Worm (Caenorhabditis elegans): ENCODE results near the gene sir-2.2.

Gene sir-2.2

DNA sequence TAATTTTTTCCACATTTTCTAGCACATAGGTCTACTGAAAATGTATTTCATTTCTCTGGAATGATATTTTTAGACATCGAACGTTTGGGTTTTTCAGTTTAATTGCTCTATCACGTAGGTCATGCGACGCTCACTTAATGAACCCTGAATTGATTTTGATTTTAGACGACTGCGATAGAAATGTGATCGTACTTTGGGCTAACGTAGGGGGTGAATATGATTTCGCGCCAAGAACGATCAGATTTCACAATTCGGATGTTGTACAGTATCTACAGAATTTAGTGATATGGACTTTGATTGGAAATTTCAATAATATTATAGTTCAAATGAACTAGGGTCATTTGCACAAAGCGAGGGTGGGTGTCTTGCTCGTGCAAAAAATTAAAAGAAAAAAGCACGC is 24.3 kb downstream of the sir-2.2 start:
- TF ChIP-seq sma-9 (GFP tag; optimal IDR thresholded peaks at IDR 0.05): peak; percentile 73
- TF ChIP-seq sma-9 (tag; optimal IDR thresholded peaks at IDR 0.05): no peak
- TF ChIP-seq nhr-129 (tag; optimal IDR thresholded peaks at IDR 0.05): no peak
- TF ChIP-seq nhr-21 (tag; optimal IDR thresholded peaks at IDR 0.05): peak; percentile 38
- TF ChIP-seq nhr-6 (tag; optimal IDR thresholded peaks at IDR 0.05): no peak
- no peak for TF ChIP-seq nhr-23 (tag; optimal IDR thresholded peaks at IDR 0.05)
- TF ChIP-seq C34F6.9 (tag; optimal IDR thresholded peaks at IDR 0.05): no peak
- no peak for TF ChIP-seq nhr-77 (tag; optimal IDR thresholded peaks at IDR 0.05)
- no peak for TF ChIP-seq fos-1 (tag; optimal IDR thresholded peaks at IDR 0.05)
- no peak for TF ChIP-seq F13H6.1 (tag; optimal IDR thresholded peaks at IDR 0.05)
- no peak for TF ChIP-seq mbf-1 (tag; optimal IDR thresholded peaks at IDR 0.05)
- no peak for TF ChIP-seq mab-5 (tag; optimal IDR thresholded peaks at IDR 0.05)
- TF ChIP-seq mdl-1 (tag; optimal IDR thresholded peaks at IDR 0.05): no peak
- no peak for TF ChIP-seq ztf-11 (tag; optimal IDR thresholded peaks at IDR 0.05)
- no peak for TF ChIP-seq elt-1 (tag; optimal IDR thresholded peaks at IDR 0.05)
- TF ChIP-seq nhr-11 (tag; optimal IDR thresholded peaks at IDR 0.05): no peak
- no peak for TF ChIP-seq unc-39 (tag; optimal IDR thresholded peaks at IDR 0.05)
- peak; percentile 40 for TF ChIP-seq crh-2 (tag; optimal IDR thresholded peaks at IDR 0.05)

DNA sequence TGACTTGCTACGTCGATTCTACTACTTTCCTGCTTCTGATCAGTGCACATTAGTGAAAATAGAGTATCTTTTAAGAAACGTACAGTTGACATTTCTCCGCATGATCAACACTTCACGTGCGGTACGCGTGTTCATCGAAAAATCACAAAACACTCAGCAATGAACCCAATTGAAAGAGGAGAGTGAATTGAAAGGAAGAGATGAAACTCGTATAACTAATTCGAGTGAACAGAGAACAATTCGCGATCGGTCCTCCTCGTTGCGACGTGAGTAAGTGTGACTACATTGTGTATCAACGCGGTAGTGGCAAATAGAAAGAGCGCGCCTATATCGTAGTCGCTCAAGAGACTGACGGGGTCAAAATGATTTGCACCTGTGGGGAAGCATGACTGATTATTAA is 25.7 kb downstream of the sir-2.2 start:
- TF ChIP-seq nhr-6 (tag; optimal IDR thresholded peaks at IDR 0.05): peak; percentile 77
- TF ChIP-seq blmp-1 (tag; optimal IDR thresholded peaks at IDR 0.05; ENCODE audit: insufficient read depth): peak; percentile 91
- TF ChIP-seq F13H6.1 (tag; optimal IDR thresholded peaks at IDR 0.05): peak; percentile 80
- TF ChIP-seq fos-1 (tag; optimal IDR thresholded peaks at IDR 0.05): peak; percentile 79
- peak; percentile 51 for TF ChIP-seq sem-4 (tag; optimal IDR thresholded peaks at IDR 0.05)
- peak in 1 of 2 experiments; percentile 68 for TF ChIP-seq mdl-1 (tag; optimal IDR thresholded peaks at IDR 0.05)
- TF ChIP-seq zag-1 (tag; optimal IDR thresholded peaks at IDR 0.05): no peak
- peak; percentile 41 for TF ChIP-seq C34F6.9 (tag; optimal IDR thresholded peaks at IDR 0.05)
- peak; percentile 91 for TF ChIP-seq nhr-129 (tag; optimal IDR thresholded peaks at IDR 0.05)
- TF ChIP-seq sma-3 (GFP tag; optimal IDR thresholded peaks at IDR 0.05): peak; percentile 88
- peak; percentile 19 for TF ChIP-seq Y55F3AM.14 (GFP tag; optimal IDR thresholded peaks at IDR 0.05)
- TF ChIP-seq mab-5 (tag; optimal IDR thresholded peaks at IDR 0.05): no peak
- peak; percentile 86 for TF ChIP-seq crh-2 (tag; optimal IDR thresholded peaks at IDR 0.05)
- no peak for TF ChIP-seq nhr-12 (tag; optimal IDR thresholded peaks at IDR 0.05)
- TF ChIP-seq gmeb-1 (tag; optimal IDR thresholded peaks at IDR 0.05): peak; percentile 38
- TF ChIP-seq egl-27 (tag; optimal IDR thresholded peaks at IDR 0.05): peak; percentile 86
- no peak for TF ChIP-seq unc-62 (GFP tag; optimal IDR thresholded peaks at IDR 0.05)
- TF ChIP-seq lin-13 (GFP tag; optimal IDR thresholded peaks at IDR 0.05): peak; percentile 36
- TF ChIP-seq sma-9 (GFP tag; optimal IDR thresholded peaks at IDR 0.05): peak; percentile 98
- TF ChIP-seq sma-9 (tag; optimal IDR thresholded peaks at IDR 0.05): no peak
- TF ChIP-seq nhr-21 (tag; optimal IDR thresholded peaks at IDR 0.05): peak; percentile 95
- peak; percentile 54 for TF ChIP-seq ztf-4 (tag; optimal IDR thresholded peaks at IDR 0.05)
- TF ChIP-seq snpc-4 (tag; optimal IDR thresholded peaks at IDR 0.05): no peak
- TF ChIP-seq ztf-1 (GFP tag; conservative IDR thresholded peaks at IDR 0.05): no peak
- TF ChIP-seq lsy-2 (tag; optimal IDR thresholded peaks at IDR 0.05): peak in 1 of 2 experiments; percentile 67
- peak; percentile 94 for TF ChIP-seq nhr-25 (tag; optimal IDR thresholded peaks at IDR 0.05)

- TF ChIP-seq sma-9 (GFP tag; optimal IDR thresholded peaks at IDR 0.05) (peak; percentile 91), sma-9 (tag; optimal IDR thresholded peaks at IDR 0.05) (no peak), alr-1 (tag; optimal IDR thresholded peaks at IDR 0.05) (no peak), ceh-82 (tag; optimal IDR thresholded peaks at IDR 0.05) (no peak), elt-3 (tag; optimal IDR thresholded peaks at IDR 0.05) (no peak), crh-2 (tag; optimal IDR thresholded peaks at IDR 0.05) (peak; percentile 4), snpc-4 (tag; optimal IDR thresholded peaks at IDR 0.05) (no peak), lsy-2 (tag; optimal IDR thresholded peaks at IDR 0.05) (peak in 1 of 2 experiments; percentile 34), R02D3.7 (tag; optimal IDR thresholded peaks at IDR 0.05) (no peak), nhr-25 (tag; optimal IDR thresholded peaks at IDR 0.05) (peak; percentile 73), nhr-21 (tag; optimal IDR thresholded peaks at IDR 0.05) (peak; percentile 84), mbf-1 (tag; optimal IDR thresholded peaks at IDR 0.05) (no peak), egl-27 (tag; optimal IDR thresholded peaks at IDR 0.05) (peak; percentile 24), nhr-6 (tag; optimal IDR thresholded peaks at IDR 0.05) (peak; percentile 38), lin-39 (tag; optimal IDR thresholded peaks at IDR 0.05) (no peak), nhr-12 (tag; optimal IDR thresholded peaks at IDR 0.05) (no peak), aly-2 (tag; optimal IDR thresholded peaks at IDR 0.05) (no peak), unc-39 (tag; optimal IDR thresholded peaks at IDR 0.05) (no peak), sem-4 (tag; optimal IDR thresholded peaks at IDR 0.05) (peak; percentile 5), ztf-11 (tag; optimal IDR thresholded peaks at IDR 0.05) (no peak), fos-1 (tag; optimal IDR thresholded peaks at IDR 0.05) (peak; percentile 59), nhr-77 (tag; optimal IDR thresholded peaks at IDR 0.05) (no peak), blmp-1 (tag; optimal IDR thresholded peaks at IDR 0.05; ENCODE audit: insufficient read depth) (peak; percentile 97), unc-62 (GFP tag; optimal IDR thresholded peaks at IDR 0.05) (no peak), Y55F3AM.14 (GFP tag; optimal IDR thresholded peaks at IDR 0.05) (peak; percentile 45), mdl-1 (tag; optimal IDR thresholded peaks at IDR 0.05) (peak in 1 of 2 experiments; percentile 11), sma-3 (GFP tag; optimal IDR thresholded peaks at IDR 0.05) (peak; percentile 16), F13H6.1 (tag; optimal IDR thresholded peaks at IDR 0.05) (peak; percentile 78), zag-1 (tag; optimal IDR thresholded peaks at IDR 0.05) (no peak), nhr-129 (tag; optimal IDR thresholded peaks at IDR 0.05) (peak; percentile 95)
Measured at ce11 chrX:13354672-13355407, 27.0 kb downstream of the sir-2.2 start.
